Worm (Caenorhabditis elegans) whole organism, young adult: Measurements from ENCODE around the gene ZK1290.13.

Experiments used
- F10E7.11 ChIP-seq: sonication (generic microtip); optimal IDR thresholded peaks from 2 replicates; lab custom pipeline; 2017; ENCODE audit warnings: mild to moderate bottlenecking, missing genetic modification characterization, moderate library complexity, missing compliant biosample characterization
- F22D6.2 ChIP-seq: sonication (generic microtip); optimal IDR thresholded peaks from 2 replicates; lab custom pipeline; 2016; ENCODE audit warnings: mild to moderate bottlenecking, missing genetic modification characterization, missing compliant biosample characterization
- Y53F4B.3 ChIP-seq: fragments of 200-800 bp; sonication (Bioruptor generic); IDR thresholded peaks from 2 replicates; pipeline ENCODE4 v1.3.6; 2022; ENCODE audit warnings: missing genetic modification reagents, missing genetic modification characterization, missing compliant biosample characterization
- Y53G8AR.9 ChIP-seq: fragments of 200-800 bp; sonication (Bioruptor generic); conservative IDR thresholded peaks from 2 replicates; pipeline ENCODE4 v1.3.6; 2022; ENCODE audit warnings: missing genetic modification reagents, missing genetic modification characterization, missing compliant biosample characterization
- Y56A3A.18 ChIP-seq: fragments of 200-800 bp; sonication (Bioruptor generic); IDR thresholded peaks from 2 replicates; pipeline ENCODE4 v1.3.6; 2022; ENCODE audit warnings: missing genetic modification reagents, missing genetic modification characterization, missing compliant biosample characterization
- Y95B8A.8 ChIP-seq: fragments of 200-800 bp; sonication (Bioruptor generic); IDR thresholded peaks from 2 replicates; pipeline ENCODE4 v1.3.6; 2022; ENCODE audit warnings: missing genetic modification reagents, missing genetic modification characterization, missing compliant biosample characterization
- akir-1 ChIP-seq: fragments of 200-800 bp; sonication (Bioruptor generic); optimal IDR thresholded peaks from 2 replicates; lab custom pipeline; 2018; ENCODE audit warnings: mild to moderate bottlenecking, missing genetic modification characterization, moderate library complexity, missing compliant biosample characterization
- ama-1 ChIP-seq, 3 experiments: fragments of 150-350 bp in 1 of 3; sonication (generic microtip) in 2 of 3; optimal IDR thresholded peaks; 2 replicates each; lab custom pipeline; 2014 to 2018; ENCODE audit warnings: missing biosample characterization in 2 of 3, missing genetic modification characterization in 2 of 3, missing genetic modification reagents in 2 of 3
- atf-7 ChIP-seq: sonication (generic microtip); optimal IDR thresholded peaks from 2 replicates; lab custom pipeline; 2017; ENCODE audit warnings: mild to moderate bottlenecking, missing genetic modification characterization, missing compliant biosample characterization
- attf-3 ChIP-seq: fragments of 200-800 bp; sonication (Bioruptor generic); conservative IDR thresholded peaks from 2 replicates; pipeline ENCODE4 v1.3.6; 2022; ENCODE audit warnings: missing genetic modification reagents, missing genetic modification characterization, missing compliant biosample characterization
- attf-5 ChIP-seq: fragments of 200-800 bp; sonication (Bioruptor generic); optimal IDR thresholded peaks from 2 replicates; lab custom pipeline; 2018; ENCODE audit warnings: mild to moderate bottlenecking, missing genetic modification characterization, missing compliant biosample characterization
- attf-6 ChIP-seq: fragments of 200-800 bp; sonication (Bioruptor generic); IDR thresholded peaks from 2 replicates; pipeline ENCODE4 v1.3.6; 2022; ENCODE audit warnings: missing genetic modification reagents, missing genetic modification characterization, missing compliant biosample characterization
- ceh-27 ChIP-seq: fragments of 200-800 bp; sonication (Bioruptor generic); optimal IDR thresholded peaks from 2 replicates; lab custom pipeline; 2018; ENCODE audit warnings: mild to moderate bottlenecking, missing genetic modification characterization, moderate library complexity, missing compliant biosample characterization
- ceh-58 ChIP-seq: fragments of 200-800 bp; sonication (Bioruptor generic); IDR thresholded peaks from 2 replicates; pipeline ENCODE4 v1.3.6; 2022; ENCODE audit warnings: missing genetic modification characterization, missing compliant biosample characterization
- ceh-79 ChIP-seq: sonication (generic microtip); optimal IDR thresholded peaks from 2 replicates; lab custom pipeline; 2017; ENCODE audit warnings: mild to moderate bottlenecking, missing genetic modification characterization, missing compliant biosample characterization
- dox-1 ChIP-seq: fragments of 200-800 bp; sonication (Bioruptor generic); IDR thresholded peaks from 2 replicates; pipeline ENCODE4 v1.3.6; 2022; ENCODE audit warnings: missing genetic modification reagents, missing genetic modification characterization, missing compliant biosample characterization
- dpff-1 ChIP-seq: sonication (generic microtip); optimal IDR thresholded peaks from 2 replicates; lab custom pipeline; 2017; ENCODE audit warnings: mild to moderate bottlenecking, missing genetic modification characterization, missing compliant biosample characterization
- ekl-4 ChIP-seq: fragments of 200-800 bp; sonication (Bioruptor generic); IDR thresholded peaks from 2 replicates; pipeline ENCODE4 v1.3.6; 2022; ENCODE audit warnings: missing genetic modification reagents, missing genetic modification characterization, missing compliant biosample characterization
- gei-17 ChIP-seq: fragments of 200-800 bp; sonication (Bioruptor generic); optimal IDR thresholded peaks from 2 replicates; lab custom pipeline; 2018; ENCODE audit warnings: mild to moderate bottlenecking, missing genetic modification characterization, missing compliant biosample characterization
- hlh-12 ChIP-seq: sonication (generic microtip); optimal IDR thresholded peaks from 2 replicates; lab custom pipeline; 2016; ENCODE audit warnings: missing genetic modification characterization, missing compliant biosample characterization
- let-607 ChIP-seq, 2 experiments: fragments of 200-800 bp in 1 of 2; sonication (Bioruptor generic) in 1 of 2; sonication (generic microtip) in 1 of 2; optimal IDR thresholded peaks; 2 replicates each; lab custom pipeline; 2016 to 2018; ENCODE audit warnings: mild to moderate bottlenecking in 2 of 2, missing compliant biosample characterization in 2 of 2, missing genetic modification characterization in 2 of 2, moderate library complexity in 2 of 2, missing genotype in 1 of 2
- lin-35 ChIP-seq, 3 experiments: fragments of 150-350 bp in 2 of 3; sonication (generic microtip) in 1 of 3; optimal IDR thresholded peaks; 2 replicates each; lab custom pipeline; 2014 to 2018; ENCODE audit warnings: missing biosample characterization in 3 of 3, missing genetic modification characterization in 3 of 3, missing genetic modification reagents in 3 of 3
- lin-40 ChIP-seq: sonication (generic microtip); optimal IDR thresholded peaks from 2 replicates; lab custom pipeline; 2016; ENCODE audit warnings: missing genetic modification characterization, mild to moderate bottlenecking, missing compliant biosample characterization, missing genotype, missing genetic modification reagents
- madf-10 ChIP-seq: sonication (generic microtip); optimal IDR thresholded peaks from 2 replicates; lab custom pipeline; 2016; ENCODE audit warnings: mild to moderate bottlenecking, missing genetic modification characterization, missing compliant biosample characterization
- madf-3 ChIP-seq: fragments of 200-800 bp; sonication (Bioruptor generic); IDR thresholded peaks from 2 replicates; pipeline ENCODE4 v1.3.6; 2022; ENCODE audit warnings: missing genetic modification reagents, missing genetic modification characterization, missing compliant biosample characterization
- mel-28 ChIP-seq: sonication (generic microtip); optimal IDR thresholded peaks from 2 replicates; lab custom pipeline; 2016; ENCODE audit warnings: borderline replicate concordance, mild to moderate bottlenecking, missing genetic modification characterization, missing compliant biosample characterization
- nfya-2 ChIP-seq: fragments of 200-800 bp; sonication (Bioruptor generic); IDR thresholded peaks from 2 replicates; pipeline ENCODE4 v1.3.6; 2022; ENCODE audit warnings: missing genetic modification reagents, missing genetic modification characterization, missing compliant biosample characterization
- nfyb-1 ChIP-seq: fragments of 200-800 bp; sonication (Bioruptor generic); IDR thresholded peaks from 2 replicates; pipeline ENCODE4 v1.3.6; 2022; ENCODE audit warnings: missing genetic modification reagents, missing genetic modification characterization, missing compliant biosample characterization
- nhr-80 ChIP-seq: sonication (generic microtip); optimal IDR thresholded peaks from 2 replicates; lab custom pipeline; 2016; ENCODE audit warnings: missing genetic modification characterization, missing compliant biosample characterization
- nhr-90 ChIP-seq: sonication (generic microtip); optimal IDR thresholded peaks from 2 replicates; lab custom pipeline; 2016; ENCODE audit warnings: missing genotype, mild to moderate bottlenecking, missing genetic modification characterization, missing compliant biosample characterization
- pbrm-1 ChIP-seq: fragments of 200-800 bp; sonication (Bioruptor generic); IDR thresholded peaks from 2 replicates; pipeline ENCODE4 v1.3.6; 2022; ENCODE audit warnings: missing genetic modification reagents, missing genetic modification characterization, missing compliant biosample characterization
- rec-8 ChIP-seq, 2 experiments: sonication (generic microtip); optimal IDR thresholded peaks; 2 replicates each; lab custom pipeline; 2016; ENCODE audit warnings: mild to moderate bottlenecking in 2 of 2, missing genetic modification characterization in 2 of 2, missing genetic modification reagents in 2 of 2, missing genotype in 2 of 2, missing biosample characterization in 1 of 2, missing compliant biosample characterization in 1 of 2, moderate library complexity in 1 of 2
- tbp1 ChIP-seq: fragments of 200-800 bp; sonication (Bioruptor generic); optimal IDR thresholded peaks from 2 replicates; lab custom pipeline; 2018; ENCODE audit warnings: mild to moderate bottlenecking, missing genetic modification characterization, missing compliant biosample characterization
- zim-3 ChIP-seq: sonication (generic microtip); optimal IDR thresholded peaks from 2 replicates; lab custom pipeline; 2017; ENCODE audit warnings: mild to moderate bottlenecking, missing genetic modification characterization, moderate library complexity, missing compliant biosample characterization

The ZK1290.13 gene

DNA sequence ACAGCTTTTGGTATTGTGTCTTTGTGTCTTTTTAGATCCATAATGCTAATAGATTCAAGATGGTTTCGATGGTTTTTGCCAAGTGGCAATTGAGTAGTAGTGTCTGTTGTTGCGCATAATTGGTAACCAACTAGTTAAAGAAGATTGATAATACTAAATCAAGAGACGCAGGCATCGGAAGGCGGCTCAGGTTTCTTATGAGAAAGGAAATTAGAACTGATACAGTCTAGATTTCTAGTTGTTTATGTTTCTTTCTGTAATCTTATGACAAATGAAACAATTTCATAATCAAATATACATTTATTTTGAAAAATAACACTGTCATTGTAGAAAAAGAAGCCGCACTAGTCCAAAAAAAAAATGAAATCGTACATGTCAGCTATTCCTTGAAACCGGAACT is 19.0 kb downstream of the ZK1290.13 start, which contains the start of gene ZK1290.10:
Gene ZK1290.10 (minus strand): TSS at position 101 of the 400 bp plus-strand sequence.
- TF ChIP-seq rec-8 (tag; optimal IDR thresholded peaks at IDR 0.05; lab: Kevin White, UChicago) (no peak), Y56A3A.18 (GFP tag; lab: Robert Waterston, UW) (0 out of 2 replicates have a peak, but pooled peaks have one; percentile 32)

DNA sequence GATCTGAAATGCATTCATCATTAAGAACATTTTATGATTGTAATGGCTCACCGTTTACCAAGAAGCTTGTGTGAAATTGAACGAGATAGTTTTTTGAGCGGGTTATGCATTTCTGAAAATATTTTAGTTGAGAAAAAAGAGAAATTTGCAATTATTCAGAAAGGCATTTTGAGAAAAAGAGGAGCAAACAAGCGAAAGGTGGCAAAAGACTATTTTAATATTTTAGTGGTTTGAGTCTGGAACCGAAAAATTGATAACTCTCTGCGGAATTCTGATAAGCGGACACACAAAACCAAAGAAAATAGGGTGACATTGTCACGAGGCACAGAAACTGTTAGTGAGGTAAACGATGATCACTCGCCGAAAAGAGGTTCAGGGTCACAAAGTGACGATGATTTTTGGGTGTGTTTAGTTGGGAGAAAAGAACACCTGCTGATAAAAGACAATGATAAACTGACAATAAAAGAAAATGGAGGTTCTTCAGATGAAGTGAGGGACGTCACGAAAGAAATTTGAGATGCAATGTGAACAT is 20.0 kb downstream of the ZK1290.13 start:
- TF ChIP-seq madf-10 (peak; percentile 36), pbrm-1 (GFP tag; lab: Robert Waterston, UW) (no peak), lin-35 (GFP tag; optimal IDR thresholded peaks at IDR 0.05; lab: Kevin White, UChicago) (no peak), nhr-80 (tag; lab: Kevin White, UChicago) (peak; percentile 97), attf-6 (GFP tag; lab: Robert Waterston, UW) (no peak), let-607 (tag; optimal IDR thresholded peaks at IDR 0.05; lab: Kevin White, UChicago) (peak in 1 of 2 experiments; percentile 31), atf-7 (peak; percentile 49), nhr-90 (peak; percentile 23), tbp1 (GFP tag; lab: Kevin White, UChicago) (peak; percentile 46), Y53G8AR.9 (GFP tag; lab: Robert Waterston, UW) (0 out of 2 replicates have a peak, but pooled peaks have one; percentile 44), dox-1 (GFP tag; lab: Robert Waterston, UW) (peak; percentile 69), attf-5 (peak; percentile 10), nfyb-1 (0 out of 2 replicates have a peak, but pooled peaks have one; percentile 13), dpff-1 (no peak), lin-40 (tag; lab: Kevin White, UChicago) (peak; percentile 2)

DNA sequence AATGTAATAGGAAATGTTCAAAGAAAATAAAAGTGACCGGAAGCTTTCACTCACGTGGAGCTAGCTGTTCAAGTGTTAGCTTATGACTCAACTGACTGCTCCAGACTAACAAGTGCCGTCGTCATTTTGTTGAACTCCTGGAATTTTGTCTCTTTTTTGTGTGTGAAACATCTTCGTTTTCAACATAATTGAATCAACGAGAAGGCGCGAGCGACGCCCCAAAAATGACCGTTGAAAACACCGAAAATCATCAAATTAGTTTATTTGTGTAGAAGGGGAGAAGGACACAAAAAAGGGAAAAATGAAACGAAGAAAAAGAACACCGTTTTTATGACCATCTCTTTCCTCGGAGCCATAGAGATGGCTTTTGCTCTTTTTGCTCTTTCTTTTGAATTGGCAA is 20.6 kb downstream of the ZK1290.13 start, which contains the start of gene ZK1290.14:
Gene ZK1290.14 (minus strand): TSS at position 139 of the 400 bp plus-strand sequence.
- no peak for TF ChIP-seq attf-3 (GFP tag; lab: Robert Waterston, UW)
- TF ChIP-seq ekl-4 (GFP tag; lab: Robert Waterston, UW): no peak
- no peak for TF ChIP-seq gei-17 (GFP tag; lab: Kevin White, UChicago)
- TF ChIP-seq F22D6.2: no peak
- no peak for TF ChIP-seq Y95B8A.8 (GFP tag; lab: Robert Waterston, UW)
- no peak for TF ChIP-seq hlh-12 (tag; lab: Kevin White, UChicago)
- TF ChIP-seq F10E7.11 (tag; lab: Kevin White, UChicago): no peak
- TF ChIP-seq ceh-79 (tag; lab: Kevin White, UChicago): no peak
- no peak for TF ChIP-seq zim-3
- no peak for TF ChIP-seq ceh-58 (GFP tag; lab: Robert Waterston, UW)
- no peak for TF ChIP-seq nhr-90
- no peak for TF ChIP-seq madf-3 (GFP tag; lab: Robert Waterston, UW)
- no peak for TF ChIP-seq akir-1 (GFP tag; lab: Kevin White, UChicago)
- TF ChIP-seq ceh-27 (GFP tag; lab: Kevin White, UChicago): no peak
- TF ChIP-seq mel-28 (tag; lab: Kevin White, UChicago): no peak
- no peak for TF ChIP-seq Y53F4B.3 (GFP tag; lab: Robert Waterston, UW)
- TF ChIP-seq ama-1 (optimal IDR thresholded peaks at IDR 0.05; lab: Kevin White, UChicago): no peak
- no peak for TF ChIP-seq ama-1 (GFP tag; optimal IDR thresholded peaks at IDR 0.05; lab: Kevin White, UChicago)
- TF ChIP-seq attf-6 (GFP tag; lab: Robert Waterston, UW): no peak
- TF ChIP-seq nfya-2 (GFP tag; lab: Robert Waterston, UW): no peak
- TF ChIP-seq, all 124 proteins: peak for 0
